Worm (Caenorhabditis elegans): ENCODE results near the gene mel-28.

- TF ChIP-seq tab-1 (GFP tag; IDR thresholded peaks at IDR 0.05): no peak
- no peak for TF ChIP-seq med-1 (GFP tag; optimal IDR thresholded peaks at IDR 0.05; ENCODE audit: insufficient read depth)
- no peak for TF ChIP-seq flt-1 (GFP tag; IDR thresholded peaks at IDR 0.05)
- no peak for TF ChIP-seq T22C8.4 (GFP tag; IDR thresholded peaks at IDR 0.05)
- TF ChIP-seq ztf-23 (GFP tag; IDR thresholded peaks at IDR 0.05): no peak
Measured at ce11 chrIII:4767869-4768645, 17.8 kb upstream of the mel-28 start.
